Fruit fly (Drosophila melanogaster) whole organism, embryonic: ENCODE measurements around the gene DCTN1-p150.

Source experiments
- Asciz ChIP-seq: fragments of 200-800 bp; sonication (Bioruptor generic); optimal IDR thresholded peaks from 2 replicates; lab custom pipeline; 2017; ENCODE audit warnings: missing biosample characterization, mild to moderate bottlenecking, missing genetic modification characterization, missing genetic modification reagents
- Atf3 ChIP-seq: fragments of 200-800 bp; sonication (Bioruptor generic); optimal IDR thresholded peaks from 3 replicates; lab custom pipeline; 2016; ENCODE audit warnings: missing biosample characterization, missing genetic modification characterization
- Atf6 ChIP-seq: fragments of 200-800 bp; sonication (Bioruptor generic); IDR thresholded peaks from 2 replicates; pipeline ENCODE4 v1.3.6; 2022; ENCODE audit warnings: missing biosample characterization, missing genetic modification characterization
- CG10366 ChIP-seq: fragments of 200-800 bp; sonication (Bioruptor generic); IDR thresholded peaks from 2 replicates; pipeline ENCODE4 v1.3.6; 2022; ENCODE audit warnings: missing biosample characterization, missing genetic modification characterization
- CG10543 ChIP-seq: fragments of 200-800 bp; sonication (Bioruptor generic); optimal IDR thresholded peaks from 3 replicates; lab custom pipeline; 2017; ENCODE audit warnings: missing biosample characterization, mild to moderate bottlenecking, missing genetic modification characterization, moderate library complexity
- CG13296 ChIP-seq: fragments of 200-800 bp; sonication (Bioruptor generic); optimal IDR thresholded peaks from 3 replicates; lab custom pipeline; 2018; ENCODE audit warnings: missing biosample characterization, mild to moderate bottlenecking, missing genetic modification characterization
- CG17568 ChIP-seq: fragments of 200-800 bp; sonication (Bioruptor generic); optimal IDR thresholded peaks from 2 replicates; lab custom pipeline; 2018; ENCODE audit warnings: missing biosample characterization, mild to moderate bottlenecking, missing genetic modification characterization, moderate library complexity
- CG17802 ChIP-seq: fragments of 200-800 bp; sonication (Bioruptor generic); optimal IDR thresholded peaks from 2 replicates; lab custom pipeline; 2018; ENCODE audit warnings: missing biosample characterization, mild to moderate bottlenecking, missing genetic modification characterization, moderate library complexity
- CG32772 ChIP-seq: fragments of 200-800 bp; sonication (Bioruptor generic); IDR thresholded peaks from 2 replicates; pipeline ENCODE4 v1.3.6; 2022; ENCODE audit warnings: missing biosample characterization, missing genetic modification characterization
- CG4617 ChIP-seq: fragments of 200-800 bp; sonication (Bioruptor generic); optimal IDR thresholded peaks from 3 replicates; lab custom pipeline; 2016; ENCODE audit warnings: missing biosample characterization, missing genetic modification characterization, borderline replicate concordance
- CG6689 ChIP-seq: fragments of 200-800 bp; sonication (Bioruptor generic); IDR thresholded peaks from 2 replicates; pipeline ENCODE4 v1.3.6; 2022; ENCODE audit warnings: missing biosample characterization, missing genetic modification characterization
- CG7786 ChIP-seq: fragments of 200-800 bp; sonication (Bioruptor generic); optimal IDR thresholded peaks from 2 replicates; lab custom pipeline; 2016; ENCODE audit warnings: missing biosample characterization, missing genetic modification characterization
- Dad ChIP-seq: fragments of 200-800 bp; sonication (Bioruptor generic); optimal IDR thresholded peaks from 3 replicates; lab custom pipeline; 2016; ENCODE audit warnings: missing biosample characterization, missing genetic modification characterization
- Elba2 ChIP-seq: fragments of 200-800 bp; sonication (Bioruptor generic); optimal IDR thresholded peaks from 3 replicates; lab custom pipeline; 2016; ENCODE audit warnings: missing biosample characterization, missing genetic modification characterization
- GATAe ChIP-seq: fragments of 200-800 bp; sonication (Bioruptor generic); conservative IDR thresholded peaks from 2 replicates; pipeline ENCODE4 v1.3.6; 2022; ENCODE audit warnings: missing biosample characterization, missing genetic modification characterization
- H2.0 ChIP-seq: fragments of 200-800 bp; sonication (Bioruptor generic); IDR thresholded peaks from 2 replicates; pipeline ENCODE4 v1.3.6; 2022; ENCODE audit warnings: missing biosample characterization, missing genetic modification characterization
- HLH3B ChIP-seq: fragments of 200-800 bp; sonication (Bioruptor generic); IDR thresholded peaks from 2 replicates; pipeline ENCODE4 v1.3.6; 2022; ENCODE audit warnings: missing biosample characterization, missing genetic modification characterization
- Hand ChIP-seq: fragments of 200-800 bp; sonication (Bioruptor generic); optimal IDR thresholded peaks from 2 replicates; lab custom pipeline; 2017; ENCODE audit warnings: mild to moderate bottlenecking, missing biosample characterization, missing genetic modification reagents, missing genetic modification characterization
- HmgD ChIP-seq: fragments of 200-800 bp; sonication (Bioruptor generic); optimal IDR thresholded peaks from 3 replicates; lab custom pipeline; 2016; ENCODE audit warnings: missing biosample characterization, missing genetic modification characterization
- Hmx ChIP-seq: fragments of 200-800 bp; sonication (Bioruptor generic); optimal IDR thresholded peaks from 2 replicates; lab custom pipeline; 2016; ENCODE audit warnings: missing biosample characterization, missing genetic modification characterization
- Max ChIP-seq: fragments of 200-800 bp; sonication (Bioruptor generic); optimal IDR thresholded peaks from 2 replicates; lab custom pipeline; 2016; ENCODE audit warnings: missing biosample characterization, mild to moderate bottlenecking, missing genetic modification characterization
- NC2β ChIP-seq: fragments of 200-800 bp; sonication (Bioruptor generic); optimal IDR thresholded peaks from 2 replicates; lab custom pipeline; 2016; ENCODE audit warnings: missing biosample characterization, missing genetic modification characterization
- NFAT ChIP-seq: fragments of 200-800 bp; sonication (Bioruptor generic); IDR thresholded peaks from 2 replicates; pipeline ENCODE4 v1.3.6; 2022; ENCODE audit warnings: missing biosample characterization, missing genetic modification characterization
- Rfx ChIP-seq: fragments of 200-800 bp; sonication (Bioruptor generic); IDR thresholded peaks from 2 replicates; pipeline ENCODE4 v1.3.6; 2022; ENCODE audit warnings: missing biosample characterization, missing genetic modification characterization
- Ssrp ChIP-seq: fragments of 200-800 bp; sonication (Bioruptor generic); optimal IDR thresholded peaks from 2 replicates; lab custom pipeline; 2018; ENCODE audit warnings: missing biosample characterization, mild to moderate bottlenecking, missing genetic modification characterization, moderate library complexity
- cg ChIP-seq: fragments of 200-800 bp; sonication (Bioruptor generic); optimal IDR thresholded peaks from 3 replicates; lab custom pipeline; 2019; ENCODE audit warnings: missing biosample characterization, mild to moderate bottlenecking, missing genetic modification characterization, moderate library complexity
- chif ChIP-seq, 2 experiments: fragments of 200-800 bp; sonication (Bioruptor generic); optimal IDR thresholded peaks; 3 replicates each; lab custom pipeline; 2016; ENCODE audit warnings: missing biosample characterization in 2 of 2, missing genetic modification characterization in 2 of 2
- chinmo ChIP-seq: fragments of 200-800 bp; sonication (Bioruptor generic); IDR thresholded peaks from 4 replicates; pipeline ENCODE4 v1.3.6; 2022; ENCODE audit warnings: missing biosample characterization, missing genetic modification characterization; ENCODE audit not compliant: partially characterized antibody
- chm ChIP-seq: fragments of 200-800 bp; sonication (Bioruptor generic); IDR thresholded peaks from 2 replicates; pipeline ENCODE4 v1.3.6; 2022; ENCODE audit warnings: missing biosample characterization, missing genetic modification characterization
- crc ChIP-seq: fragments of 200-800 bp; sonication (Bioruptor generic); optimal IDR thresholded peaks from 2 replicates; lab custom pipeline; 2016; ENCODE audit warnings: missing biosample characterization, missing genetic modification characterization
- cwo ChIP-seq: fragments of 200-800 bp; sonication (Bioruptor generic); optimal IDR thresholded peaks from 3 replicates; lab custom pipeline; 2017; ENCODE audit warnings: missing biosample characterization, missing genetic modification characterization, mild to moderate bottlenecking, moderate library complexity, missing genetic modification reagents
- dati ChIP-seq: fragments of 200-800 bp; sonication (Bioruptor generic); IDR thresholded peaks from 2 replicates; pipeline ENCODE4 v1.3.6; 2022; ENCODE audit warnings: missing biosample characterization, missing genetic modification characterization
- dm ChIP-seq: fragments of 200-800 bp; sonication (Bioruptor generic); optimal IDR thresholded peaks from 3 replicates; lab custom pipeline; 2016; ENCODE audit warnings: missing biosample characterization, missing genetic modification characterization
- dmrt99B ChIP-seq: fragments of 200-800 bp; sonication (Bioruptor generic); optimal IDR thresholded peaks from 2 replicates; lab custom pipeline; 2018; ENCODE audit warnings: missing biosample characterization, mild to moderate bottlenecking, missing genetic modification characterization, moderate library complexity
- gsb-n ChIP-seq: fragments of 200-800 bp; sonication (Bioruptor generic); optimal IDR thresholded peaks from 3 replicates; lab custom pipeline; 2018; ENCODE audit warnings: missing biosample characterization, mild to moderate bottlenecking, missing genetic modification characterization
- hkb ChIP-seq, 2 experiments: fragments of 200-800 bp in 1 of 2; fragments of >200 bp in 1 of 2; sonication (Bioruptor generic) in 1 of 2; IDR thresholded peaks in 1 of 2; optimal IDR thresholded peaks in 1 of 2; 2 replicates each; pipeline versions ENCODE4 v1.3.6 to Lab custom; 2017 to 2022; ENCODE audit warnings: missing biosample characterization in 1 of 2, missing genetic modification characterization in 1 of 2
- ken ChIP-seq: fragments of 200-800 bp; sonication (Bioruptor generic); IDR thresholded peaks from 3 replicates; pipeline ENCODE4 v1.3.6; 2022; ENCODE audit warnings: missing biosample characterization, missing genetic modification characterization
- knrl ChIP-seq: fragments of 200-800 bp; sonication (Bioruptor generic); IDR thresholded peaks from 3 replicates; pipeline ENCODE4 v1.3.6; 2022; ENCODE audit warnings: missing biosample characterization, missing genetic modification characterization; ENCODE audit not compliant: partially characterized antibody
- nom ChIP-seq: fragments of 200-800 bp; sonication (Bioruptor generic); optimal IDR thresholded peaks from 2 replicates; lab custom pipeline; 2017; ENCODE audit warnings: missing biosample characterization, missing genetic modification characterization, mild to moderate bottlenecking, moderate library complexity, missing genetic modification reagents
- org-1 ChIP-seq: fragments of 200-800 bp; sonication (Bioruptor generic); optimal IDR thresholded peaks from 2 replicates; lab custom pipeline; 2017; ENCODE audit warnings: missing biosample characterization, missing genetic modification characterization
- pho ChIP-seq: fragments of 200-800 bp; sonication (Bioruptor generic); optimal IDR thresholded peaks from 2 replicates; lab custom pipeline; 2016; ENCODE audit warnings: missing biosample characterization, missing genetic modification characterization
- pros ChIP-seq: fragments of 200-800 bp; sonication (Bioruptor generic); optimal IDR thresholded peaks from 3 replicates; lab custom pipeline; 2019; ENCODE audit warnings: missing biosample characterization, mild to moderate bottlenecking, missing genetic modification characterization, moderate library complexity
- pum ChIP-seq: fragments of 200-800 bp; sonication (Bioruptor generic); optimal IDR thresholded peaks from 2 replicates; lab custom pipeline; 2016; ENCODE audit warnings: missing biosample characterization, missing genetic modification characterization
- sens ChIP-seq: fragments of 200-800 bp; sonication (Bioruptor generic); peaks from one replicate; lab custom pipeline; 2016; ENCODE audit warnings: missing biosample characterization, missing genetic modification characterization
- seq ChIP-seq: fragments of 200-800 bp; sonication (Bioruptor generic); IDR thresholded peaks from 2 replicates; pipeline ENCODE4 v1.3.6; 2022; ENCODE audit warnings: missing biosample characterization, missing genetic modification characterization
- sim ChIP-seq: fragments of 200-800 bp; sonication (Bioruptor generic); IDR thresholded peaks from 2 replicates; pipeline ENCODE4 v1.3.6; 2022; ENCODE audit warnings: missing biosample characterization, missing genetic modification characterization
- slp2 ChIP-seq: fragments of 200-800 bp; sonication (Bioruptor generic); optimal IDR thresholded peaks from 2 replicates; lab custom pipeline; 2016; ENCODE audit warnings: missing biosample characterization, missing genetic modification characterization
- stwl ChIP-seq: fragments of 200-800 bp; sonication (Bioruptor generic); optimal IDR thresholded peaks from 3 replicates; lab custom pipeline; 2018; ENCODE audit warnings: missing biosample characterization, mild to moderate bottlenecking, missing genetic modification characterization, moderate library complexity
- toy ChIP-seq: fragments of 200-800 bp; sonication (Bioruptor generic); IDR thresholded peaks from 2 replicates; pipeline ENCODE4 v1.3.6; 2022; ENCODE audit warnings: missing biosample characterization, missing genetic modification characterization
- ttk ChIP-seq: fragments of 200-800 bp; sonication (Bioruptor generic); IDR thresholded peaks from 2 replicates; pipeline ENCODE4 v2.1.2; 2022; ENCODE audit warnings: missing biosample characterization, missing genetic modification characterization
- vvl ChIP-seq: fragments of 200-800 bp; sonication (Bioruptor generic); IDR thresholded peaks from 2 replicates; pipeline ENCODE4 v1.3.6; 2022; ENCODE audit warnings: missing biosample characterization, missing genetic modification characterization

The DCTN1-p150 gene

dm6 chr3L:13925117-13925726 lies 4.0 kb upstream of the DCTN1-p150 start, which contains the start of gene Rgl (continued):
- TF ChIP-seq cg, result no peak
- no peak for TF ChIP-seq CG10366 (GFP tag; lab: Robert Waterston, UW)
- no peak for TF ChIP-seq Asciz (GFP tag; lab: Kevin White, UChicago)
- no peak for TF ChIP-seq ken (GFP tag; lab: Robert Waterston, UW)
- TF ChIP-seq HLH3B (GFP tag; lab: Robert Waterston, UW), result no peak
- no peak for TF ChIP-seq org-1 (GFP tag; lab: Kevin White, UChicago)
- no peak for TF ChIP-seq dm (GFP tag; lab: Kevin White, UChicago)
- TF ChIP-seq pho (GFP tag; lab: Kevin White, UChicago), result no peak
- no peak for TF ChIP-seq hkb (optimal IDR thresholded peaks at IDR 0.05; lab: Kevin White, UChicago)
- 0 out of 2 replicates have a peak, but pooled peaks have one; percentile 6 for TF ChIP-seq hkb (GFP tag; IDR thresholded peaks at IDR 0.05; lab: Robert Waterston, UW)
- no peak for TF ChIP-seq dmrt99B (tag; lab: Kevin White, UChicago)
- no peak for TF ChIP-seq gsb-n (tag; lab: Kevin White, UChicago)
- peak; percentile 72 for TF ChIP-seq nom (GFP tag; lab: Kevin White, UChicago)
- TF ChIP-seq Ssrp, result no peak
- no peak for TF ChIP-seq slp2 (GFP tag; lab: Kevin White, UChicago)
- TF ChIP-seq pros (GFP tag; lab: Kevin White, UChicago), result peak; percentile 27
- TF ChIP-seq CG17802 (tag; lab: Kevin White, UChicago), result no peak
- TF ChIP-seq seq (GFP tag; lab: Robert Waterston, UW), result no peak
- TF ChIP-seq CG7786 (GFP tag; lab: Kevin White, UChicago), result no peak
- no peak for TF ChIP-seq NC2β
- no peak for TF ChIP-seq H2.0 (GFP tag; lab: Robert Waterston, UW)
- no peak for TF ChIP-seq chif (GFP tag; optimal IDR thresholded peaks at IDR 0.05; lab: Kevin White, UChicago)
- no peak for TF ChIP-seq ttk (GFP tag; lab: Robert Waterston, UW)
- no peak for TF ChIP-seq Max (GFP tag; lab: Kevin White, UChicago)
- TF ChIP-seq knrl (GFP tag; lab: Robert Waterston, UW), result no peak
- TF ChIP-seq CG13296 (GFP tag; lab: Kevin White, UChicago), result no peak
- TF ChIP-seq chinmo, result peak; percentile 91; the same call in 3 of the 4 replicates
- no peak for TF ChIP-seq Hmx (GFP tag; lab: Kevin White, UChicago)
- no peak for TF ChIP-seq sim
- TF ChIP-seq cwo (GFP tag; lab: Kevin White, UChicago), result no peak
- TF ChIP-seq Atf6, result 0 out of 2 replicates have a peak, but pooled peaks have one; percentile 50
- no peak for TF ChIP-seq CG17568 (GFP tag; lab: Kevin White, UChicago)
- TF ChIP-seq CG4617 (GFP tag; lab: Kevin White, UChicago), result no peak
- TF ChIP-seq stwl, result no peak
- TF ChIP-seq Hand (GFP tag; lab: Kevin White, UChicago), result no peak
- no peak for TF ChIP-seq Atf3 (GFP tag; lab: Kevin White, UChicago)
- no peak for TF ChIP-seq HmgD (GFP tag; lab: Kevin White, UChicago)
- no peak for TF ChIP-seq CG32772 (GFP tag; lab: Robert Waterston, UW)
- TF ChIP-seq Dad (GFP tag; lab: Kevin White, UChicago), result no peak
- TF ChIP-seq Rfx (GFP tag; lab: Robert Waterston, UW), result no peak
- no peak for TF ChIP-seq crc (GFP tag; lab: Kevin White, UChicago)
- no peak for TF ChIP-seq Elba2
- TF ChIP-seq NFAT (GFP tag; lab: Robert Waterston, UW), result peak; percentile 43; the same call in 1 of the 2 replicates
- no peak for TF ChIP-seq dati (GFP tag; lab: Robert Waterston, UW)
- TF ChIP-seq vvl (GFP tag; lab: Robert Waterston, UW), result peak; percentile 60; the same call in 1 of the 2 replicates
- TF ChIP-seq sens (GFP tag; lab: Kevin White, UChicago), result peak; percentile 65
- TF ChIP-seq chm (GFP tag; lab: Robert Waterston, UW), result peak; percentile 12; the same call in 1 of the 2 replicates
- no peak for TF ChIP-seq CG6689 (GFP tag; lab: Robert Waterston, UW)
- no peak for TF ChIP-seq pum (GFP tag; lab: Kevin White, UChicago)
- no peak for TF ChIP-seq toy (GFP tag; lab: Robert Waterston, UW)
- peak; percentile 66 for TF ChIP-seq CG10543 (GFP tag; lab: Kevin White, UChicago)
- no peak for TF ChIP-seq GATAe (GFP tag; lab: Robert Waterston, UW)
